Fruit fly (Drosophila melanogaster): ENCODE measurements around the gene CG14443.
A peak's percentile ranks its signal among the peaks of the same experiment; 100 is the strongest.

Gene CG14443

dm6 chrX:6624006-6624745 is 9.6 kb upstream of the CG14443 start (continued):
- no peak for TF ChIP-seq Deaf1 (tag; optimal IDR thresholded peaks at IDR 0.05)
- TF ChIP-seq Ets65A (GFP tag), result peak; percentile 37
- TF ChIP-seq ci (GFP tag; IDR thresholded peaks at IDR 0.05), result 0 out of 3 replicates have a peak, but pooled peaks have one; percentile 47
- TF ChIP-seq Six4 (GFP tag; optimal IDR thresholded peaks at IDR 0.05), result peak; percentile 13
- TF ChIP-seq disco-r (GFP tag; optimal IDR thresholded peaks at IDR 0.05), result no peak
- no peak for TF ChIP-seq CG12769 (tag; optimal IDR thresholded peaks at IDR 0.05)
- TF ChIP-seq CG1024 (GFP tag; IDR thresholded peaks at IDR 0.05), result no peak
- peak; percentile 12 for TF ChIP-seq D19A (tag; optimal IDR thresholded peaks at IDR 0.05)
- peak; percentile 42 for TF ChIP-seq slbo (GFP tag; IDR thresholded peaks at IDR 0.05)
- TF ChIP-seq zfh1 (GFP tag; IDR thresholded peaks at IDR 0.05), result peak; percentile 70
- TF ChIP-seq Ssrp (tag; optimal IDR thresholded peaks at IDR 0.05), result peak; percentile 23
- peak; percentile 15 for TF ChIP-seq CG15269 (tag; optimal IDR thresholded peaks at IDR 0.05)
- peak; percentile 57 for TF ChIP-seq lbe (GFP tag; optimal IDR thresholded peaks at IDR 0.05)
- TF ChIP-seq Myb (GFP tag; optimal IDR thresholded peaks at IDR 0.05), result no peak
- TF ChIP-seq CG8388 (GFP tag; optimal IDR thresholded peaks at IDR 0.05), result peak; percentile 30
- peak; percentile 29 for TF ChIP-seq CG33557 (GFP tag; optimal IDR thresholded peaks at IDR 0.05)
- no peak for TF ChIP-seq Bgb (GFP tag; IDR thresholded peaks at IDR 0.05; ENCODE audit: partially characterized antibody)
- TF ChIP-seq croc (GFP tag; conservative IDR thresholded peaks at IDR 0.05), result peak; percentile 40; the same call in 2 of the 3 replicates
- TF ChIP-seq dimm (GFP tag; IDR thresholded peaks at IDR 0.05), result peak; percentile 11; the same call in 1 of the 2 replicates
- no peak for TF ChIP-seq Dip3 (GFP tag; optimal IDR thresholded peaks at IDR 0.05)
- peak; percentile 48 for TF ChIP-seq CG2678 (tag; optimal IDR thresholded peaks at IDR 0.05)
- TF ChIP-seq CG15601 (tag; optimal IDR thresholded peaks at IDR 0.05), result peak; percentile 30
- TF ChIP-seq fd96Cb (tag; optimal IDR thresholded peaks at IDR 0.05), result peak; percentile 20
- peak; percentile 55; the same call in 1 of the 2 replicates for TF ChIP-seq vvl (GFP tag; IDR thresholded peaks at IDR 0.05)
- peak; percentile 69 for TF ChIP-seq nmo (GFP tag; optimal IDR thresholded peaks at IDR 0.05)

- no peak for TF ChIP-seq scrt (GFP tag; optimal IDR thresholded peaks at IDR 0.05)
- peak; percentile 45 for TF ChIP-seq crol (GFP tag; IDR thresholded peaks at IDR 0.05)
- 0 out of 3 replicates have a peak, but pooled peaks have one; percentile 12 for TF ChIP-seq otp (GFP tag; IDR thresholded peaks at IDR 0.05)
- TF ChIP-seq chinmo (GFP tag; IDR thresholded peaks at IDR 0.05; ENCODE audit: partially characterized antibody), result peak; percentile 69; the same call in 1 of the 4 replicates
- no peak for TF ChIP-seq CG6254 (GFP tag; optimal IDR thresholded peaks at IDR 0.05)
- TF ChIP-seq Bteb2 (GFP tag; optimal IDR thresholded peaks at IDR 0.05), result no peak
- peak; percentile 18 for TF ChIP-seq Drgx (GFP tag; IDR thresholded peaks at IDR 0.05)
- peak; percentile 23 for TF ChIP-seq sens (GFP tag)
- peak; percentile 4 for TF ChIP-seq lab (GFP tag; optimal IDR thresholded peaks at IDR 0.05)
- no peak for TF ChIP-seq Hsf (GFP tag; optimal IDR thresholded peaks at IDR 0.05)
- TF ChIP-seq Neu2 (GFP tag; optimal IDR thresholded peaks at IDR 0.05; ENCODE audit: borderline replicate concordance), result no peak
- TF ChIP-seq Med (GFP tag), result peak; percentile 29
- peak; percentile 35 for TF ChIP-seq CG1832 (GFP tag; optimal IDR thresholded peaks at IDR 0.05)
- TF ChIP-seq Trl (optimal IDR thresholded peaks at IDR 0.05), result peak; percentile 8 to 30
- TF ChIP-seq Trl (GFP tag; optimal IDR thresholded peaks at IDR 0.05), result no peak
- TF ChIP-seq CG31365 (tag; optimal IDR thresholded peaks at IDR 0.05), result no peak
- no peak for TF ChIP-seq jigr1 (GFP tag; IDR thresholded peaks at IDR 0.05)
- 0 out of 3 replicates have a peak, but pooled peaks have one; percentile 24 for TF ChIP-seq zfh1 (GFP tag; IDR thresholded peaks at IDR 0.05)
- TF ChIP-seq CG4360 (GFP tag; IDR thresholded peaks at IDR 0.05), result peak; percentile 65
- peak; percentile 86 for TF ChIP-seq CG10274 (GFP tag; optimal IDR thresholded peaks at IDR 0.05)
- peak; percentile 6 for TF ChIP-seq CG2120 (GFP tag; optimal IDR thresholded peaks at IDR 0.05)
- TF ChIP-seq z (GFP tag; IDR thresholded peaks at IDR 0.05), result no peak
Observed at dm6 chrX:6624977-6625591, 8.7 kb upstream of the CG14443 start.

Measured in whole organism, embryonic.